Fruit fly (Drosophila melanogaster) S2 (cell line): ENCODE results near the gene smp-30.

ENCODE experiments used
- CG8478 ChIP-seq: fragments of >200 bp; optimal IDR thresholded peaks from 2 replicates; lab custom pipeline; 2018
- CTCF ChIP-seq, 2 experiments: fragments of >200 bp; optimal IDR thresholded peaks; 2 replicates each; lab custom pipeline; 2018

- no peak for TF ChIP-seq CG8478 (lab: Kevin White, UChicago)
- TF ChIP-seq CTCF (optimal IDR thresholded peaks at IDR 0.05; lab: Kevin White, UChicago), result no peak
Observed at dm6 chr3R:14739501-14740252, 11.4 kb downstream of the smp-30 start.
